Worm (Caenorhabditis elegans): ENCODE results near the gene asp-14.

- TF ChIP-seq pqm-1 (tag; optimal IDR thresholded peaks at IDR 0.05): no peak
- no peak for TF ChIP-seq ama-1 (optimal IDR thresholded peaks at IDR 0.05)
- TF ChIP-seq tbx-2 (tag; optimal IDR thresholded peaks at IDR 0.05): no peak
These were observed 12.8 kb downstream of the asp-14 start, which contains the start of gene K10C2.2 for ce11 chrX:6433688-6434087.

Data from whole organism, L1 larva.